3 worm cellular contexts compared by ENCODE assay signal in the genomic region with DNA sequence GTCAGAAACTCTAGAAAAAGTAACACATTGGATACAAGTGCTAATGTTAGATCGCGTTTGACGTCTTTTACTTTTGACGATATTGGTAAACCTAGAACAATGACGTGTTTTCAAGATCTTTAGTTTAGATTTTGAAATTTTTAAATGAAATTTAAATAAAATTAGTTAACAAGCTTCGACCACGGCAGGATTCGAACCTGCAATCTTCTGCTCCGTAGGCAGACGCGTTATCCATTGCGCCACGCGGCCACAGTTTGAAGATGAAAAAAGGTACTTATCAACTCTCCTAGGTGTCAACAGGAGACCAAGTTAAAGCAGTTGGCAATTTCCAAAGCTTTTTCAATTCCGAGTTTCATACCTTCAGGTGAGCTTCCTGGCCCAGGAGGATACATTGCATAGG.
TF ChIP-seq lines count a peak whose summit lies in the region.

No protein-coding gene starts in this region.

TF ChIP-seq in whole organism, L1 larva, 84 proteins besides CTCF, POLR2A, EP300 and RAD21 (continued from another document):
- no peak for TF ChIP-seq egl-13 (tag; optimal IDR thresholded peaks at IDR 0.05; lab: Kevin White, UChicago)
- TF ChIP-seq grh-1 (GFP tag; IDR thresholded peaks at IDR 0.05; lab: Robert Waterston, UW): no peak
- TF ChIP-seq snu-23 (GFP tag; optimal IDR thresholded peaks at IDR 0.05; lab: Kevin White, UChicago): peak; percentile 13
- peak in 1 of 2 experiments; percentile 14 for TF ChIP-seq efl-1 (optimal IDR thresholded peaks at IDR 0.05; lab: Kevin White, UChicago)
- no peak for TF ChIP-seq efl-1 (GFP tag; optimal IDR thresholded peaks at IDR 0.05 in 1 of 2; lab: Kevin White, UChicago)

TF ChIP-seq in whole organism, L4 larva, 104 proteins besides CTCF, POLR2A, EP300 and RAD21 (continued from another document):
- TF ChIP-seq unc-62 (GFP tag; optimal IDR thresholded peaks at IDR 0.05 in 1 of 2; lab: Kevin White, UChicago) (peak in 1 of 2 experiments; percentile 47), unc-62 (tag; optimal IDR thresholded peaks at IDR 0.05; lab: Kevin White, UChicago) (no peak), F37D6.2 (tag; optimal IDR thresholded peaks at IDR 0.05; lab: Kevin White, UChicago) (no peak), spr-1 (tag; optimal IDR thresholded peaks at IDR 0.05; lab: Kevin White, UChicago) (no peak), dmd-8 (GFP tag; IDR thresholded peaks at IDR 0.05; lab: Robert Waterston, UW) (0 out of 2 replicates have a peak, but pooled peaks have one; percentile 60), daf-19 (GFP tag; conservative IDR thresholded peaks at IDR 0.05; lab: Robert Waterston, UW) (peak; percentile 46; the same call in 1 of the 2 replicates), nhr-102 (tag; optimal IDR thresholded peaks at IDR 0.05; lab: Kevin White, UChicago) (peak; percentile 26), snpc-1.2 (GFP tag; IDR thresholded peaks at IDR 0.05; lab: Robert Waterston, UW) (0 out of 2 replicates have a peak, but pooled peaks have one; percentile 53), rbr-2 (tag; optimal IDR thresholded peaks at IDR 0.05; lab: Kevin White, UChicago) (no peak), zfp-2 (tag; optimal IDR thresholded peaks at IDR 0.05; lab: Kevin White, UChicago) (no peak), egl-43 (GFP tag; IDR thresholded peaks at IDR 0.05; lab: Robert Waterston, UW) (0 out of 2 replicates have a peak, but pooled peaks have one; percentile 41), lir-3 (tag; optimal IDR thresholded peaks at IDR 0.05; lab: Kevin White, UChicago) (no peak), fkh-10 (GFP tag; optimal IDR thresholded peaks at IDR 0.05; lab: Kevin White, UChicago) (no peak), F26F4.8 (GFP tag; conservative IDR thresholded peaks at IDR 0.05; lab: Robert Waterston, UW) (0 out of 2 replicates have a peak, but pooled peaks have one; percentile 28), madf-5 (GFP tag; IDR thresholded peaks at IDR 0.05; lab: Robert Waterston, UW) (0 out of 4 replicates have a peak, but pooled peaks have one; percentile 6 to 28), F44E2.7 (GFP tag; IDR thresholded peaks at IDR 0.05; lab: Robert Waterston, UW) (no peak), lsy-2 (tag; optimal IDR thresholded peaks at IDR 0.05; lab: Kevin White, UChicago) (no peak), Y105C5A.15 (GFP tag; IDR thresholded peaks at IDR 0.05; lab: Robert Waterston, UW) (no peak), nhr-48 (tag; optimal IDR thresholded peaks at IDR 0.05; lab: Kevin White, UChicago) (peak; percentile 12), vab-7 (GFP tag; IDR thresholded peaks at IDR 0.05; lab: Robert Waterston, UW) (peak; percentile 49; the same call in 1 of the 2 replicates), aha-1 (tag; lab: Kevin White, UChicago) (no peak), lim-7 (GFP tag; IDR thresholded peaks at IDR 0.05; lab: Robert Waterston, UW) (peak; percentile 61; the same call in 1 of the 2 replicates), snpc-4 (tag; optimal IDR thresholded peaks at IDR 0.05; lab: Kevin White, UChicago) (no peak), nhr-77 (tag; optimal IDR thresholded peaks at IDR 0.05; lab: Kevin White, UChicago) (no peak), dve-1 (tag; optimal IDR thresholded peaks at IDR 0.05; lab: Kevin White, UChicago; ENCODE audit: insufficient read depth) (peak; percentile 44), F49E8.2 (tag; optimal IDR thresholded peaks at IDR 0.05; lab: Kevin White, UChicago; ENCODE audit: borderline replicate concordance) (peak; percentile 48), D1046.2 (GFP tag; IDR thresholded peaks at IDR 0.05; lab: Robert Waterston, UW) (0 out of 2 replicates have a peak, but pooled peaks have one; percentile 70)

TF ChIP-seq in whole organism, young adult, 124 proteins besides CTCF, POLR2A, EP300 and RAD21 (continued from another document):
- TF ChIP-seq snpc-4 (GFP tag; optimal IDR thresholded peaks at IDR 0.05; lab: Kevin White, UChicago): no peak
- TF ChIP-seq snpc-4 (tag; optimal IDR thresholded peaks at IDR 0.05; lab: Kevin White, UChicago): peak in 1 of 4 experiments; percentile 28
- TF ChIP-seq nhr-80 (tag; optimal IDR thresholded peaks at IDR 0.05; lab: Kevin White, UChicago): peak; percentile 40
- TF ChIP-seq gei-17 (GFP tag; optimal IDR thresholded peaks at IDR 0.05; lab: Kevin White, UChicago): no peak
- TF ChIP-seq ceh-40 (GFP tag; IDR thresholded peaks at IDR 0.05; lab: Robert Waterston, UW): no peak
- no peak for TF ChIP-seq ztf-3 (GFP tag; optimal IDR thresholded peaks at IDR 0.05; lab: Kevin White, UChicago)
- no peak for TF ChIP-seq sea-2 (GFP tag; IDR thresholded peaks at IDR 0.05; lab: Robert Waterston, UW)
- no peak for TF ChIP-seq rcor-1 (GFP tag; IDR thresholded peaks at IDR 0.05; lab: Robert Waterston, UW)
- peak; percentile 55 for TF ChIP-seq snpc-1.3 (tag; optimal IDR thresholded peaks at IDR 0.05; lab: Kevin White, UChicago; ENCODE audit: insufficient read depth)
- TF ChIP-seq ztf-28 (GFP tag; IDR thresholded peaks at IDR 0.05; lab: Robert Waterston, UW): 0 out of 2 replicates have a peak, but pooled peaks have one; percentile 36
- TF ChIP-seq nfya-1 (tag; optimal IDR thresholded peaks at IDR 0.05; lab: Kevin White, UChicago; ENCODE audit: borderline replicate concordance, insufficient read depth): no peak
- TF ChIP-seq hlh-12 (tag; optimal IDR thresholded peaks at IDR 0.05; lab: Kevin White, UChicago): peak; percentile 57
- TF ChIP-seq F33H1.4 (GFP tag; IDR thresholded peaks at IDR 0.05; lab: Robert Waterston, UW): peak; percentile 27; the same call in 1 of the 2 replicates
- TF ChIP-seq D2030.7 (GFP tag; IDR thresholded peaks at IDR 0.05; lab: Robert Waterston, UW): peak; percentile 69; the same call in 1 of the 2 replicates
- TF ChIP-seq egrh-3 (GFP tag; IDR thresholded peaks at IDR 0.05; lab: Robert Waterston, UW): no peak
- TF ChIP-seq efl-1 (GFP tag; optimal IDR thresholded peaks at IDR 0.05; lab: Kevin White, UChicago): peak; percentile 13
- TF ChIP-seq xnd-1 (tag; optimal IDR thresholded peaks at IDR 0.05; lab: Kevin White, UChicago): no peak
- TF ChIP-seq B0261.1 (tag; optimal IDR thresholded peaks at IDR 0.05; lab: Kevin White, UChicago): peak; percentile 71
- TF ChIP-seq T26A5.8 (tag; optimal IDR thresholded peaks at IDR 0.05; lab: Kevin White, UChicago): no peak
- no peak for TF ChIP-seq fkh-3 (tag; optimal IDR thresholded peaks at IDR 0.05; lab: Kevin White, UChicago)
- TF ChIP-seq dpl-1 (GFP tag; optimal IDR thresholded peaks at IDR 0.05; lab: Kevin White, UChicago): no peak
- peak; percentile 69 for TF ChIP-seq madf-6 (GFP tag; IDR thresholded peaks at IDR 0.05; lab: Robert Waterston, UW)
- TF ChIP-seq madf-10 (tag; optimal IDR thresholded peaks at IDR 0.05; lab: Kevin White, UChicago): peak; percentile 27
- peak; percentile 16 for TF ChIP-seq K12H6.12 (tag; optimal IDR thresholded peaks at IDR 0.05; lab: Kevin White, UChicago)
- TF ChIP-seq ztf-22 (GFP tag; optimal IDR thresholded peaks at IDR 0.05; lab: Kevin White, UChicago): no peak
- peak; percentile 23 for TF ChIP-seq T07F8.4 (tag; optimal IDR thresholded peaks at IDR 0.05; lab: Kevin White, UChicago)
- no peak for TF ChIP-seq akir-1 (GFP tag; optimal IDR thresholded peaks at IDR 0.05; lab: Kevin White, UChicago)
- TF ChIP-seq snpc-3.4 (tag; optimal IDR thresholded peaks at IDR 0.05; lab: Kevin White, UChicago): peak; percentile 29
- TF ChIP-seq F49E8.2 (tag; optimal IDR thresholded peaks at IDR 0.05; lab: Kevin White, UChicago; ENCODE audit: insufficient read depth): peak; percentile 62
- TF ChIP-seq pha-4 (tag; optimal IDR thresholded peaks at IDR 0.05; lab: Kevin White, UChicago): no peak
- no peak for TF ChIP-seq attf-6 (GFP tag; IDR thresholded peaks at IDR 0.05; lab: Robert Waterston, UW)
- peak; percentile 40 for TF ChIP-seq lsl-1 (GFP tag; optimal IDR thresholded peaks at IDR 0.05; lab: Kevin White, UChicago)
- TF ChIP-seq ccch-3 (GFP tag; optimal IDR thresholded peaks at IDR 0.05; lab: Kevin White, UChicago): no peak
- peak; percentile 57 for TF ChIP-seq mes-4 (tag; optimal IDR thresholded peaks at IDR 0.05; lab: Kevin White, UChicago)
- TF ChIP-seq dpff-1 (tag; optimal IDR thresholded peaks at IDR 0.05; lab: Kevin White, UChicago): no peak
- TF ChIP-seq F57A8.1 (GFP tag; optimal IDR thresholded peaks at IDR 0.05; lab: Kevin White, UChicago): no peak
- peak; percentile 72 for TF ChIP-seq him-1 (tag; optimal IDR thresholded peaks at IDR 0.05; lab: Kevin White, UChicago)
- TF ChIP-seq hsf-1 (GFP tag; IDR thresholded peaks at IDR 0.05; lab: Robert Waterston, UW): no peak
- peak; percentile 39; the same call in 1 of the 2 replicates for TF ChIP-seq dox-1 (GFP tag; IDR thresholded peaks at IDR 0.05; lab: Robert Waterston, UW)
- TF ChIP-seq die-1 (tag; optimal IDR thresholded peaks at IDR 0.05; lab: Kevin White, UChicago): peak; percentile 38
- no peak for TF ChIP-seq egl-18 (GFP tag; IDR thresholded peaks at IDR 0.05; lab: Robert Waterston, UW)
- no peak for TF ChIP-seq ceh-79 (tag; optimal IDR thresholded peaks at IDR 0.05; lab: Kevin White, UChicago)
- TF ChIP-seq Y53G8AR.9 (GFP tag; conservative IDR thresholded peaks at IDR 0.05; lab: Robert Waterston, UW): no peak
- TF ChIP-seq rec-8 (tag; optimal IDR thresholded peaks at IDR 0.05; lab: Kevin White, UChicago): peak in 1 of 2 experiments; percentile 29
- no peak for TF ChIP-seq nfyb-1 (GFP tag; IDR thresholded peaks at IDR 0.05; lab: Robert Waterston, UW)
- TF ChIP-seq aptf-3 (GFP tag; IDR thresholded peaks at IDR 0.05; lab: Robert Waterston, UW): no peak
- TF ChIP-seq athp-1 (tag; optimal IDR thresholded peaks at IDR 0.05; lab: Kevin White, UChicago): no peak
- TF ChIP-seq nhr-120 (GFP tag; IDR thresholded peaks at IDR 0.05; lab: Robert Waterston, UW): no peak
